Worm (Caenorhabditis elegans): Measurements from ENCODE around the gene C01G12.5.

DNA sequence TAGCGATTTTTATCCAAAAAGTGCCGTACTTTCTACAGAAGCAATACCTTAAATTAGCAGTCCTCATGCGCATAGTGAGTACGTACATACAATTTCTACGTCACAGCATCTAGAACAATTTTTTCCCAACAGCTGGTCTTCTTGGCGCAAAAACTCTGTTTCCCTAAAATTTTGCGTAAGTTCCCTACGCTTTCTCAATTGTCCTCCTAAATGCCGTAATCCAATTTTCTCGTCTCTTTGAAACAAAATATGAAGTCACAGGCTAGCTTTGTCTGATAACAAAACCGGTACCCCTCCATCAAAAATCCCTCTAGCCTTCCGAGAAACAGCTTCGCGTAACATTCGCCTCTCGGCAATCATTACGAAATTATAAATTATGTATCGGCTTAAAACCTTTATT lies 45.5 kb upstream of the C01G12.5 start, which contains the start of gene C38C6.3:
- TF ChIP-seq B0261.1 (tag; optimal IDR thresholded peaks at IDR 0.05) (no peak), sea-2 (GFP tag; IDR thresholded peaks at IDR 0.05) (no peak), akir-1 (GFP tag; optimal IDR thresholded peaks at IDR 0.05) (no peak), lsl-1 (GFP tag; optimal IDR thresholded peaks at IDR 0.05) (no peak), K11D2.4 (GFP tag; IDR thresholded peaks at IDR 0.05) (no peak), C17E4.6 (GFP tag; IDR thresholded peaks at IDR 0.05) (no peak), snpc-4 (GFP tag; optimal IDR thresholded peaks at IDR 0.05) (no peak), snpc-4 (tag; optimal IDR thresholded peaks at IDR 0.05) (no peak), ceh-58 (GFP tag; IDR thresholded peaks at IDR 0.05) (no peak), madf-8 (GFP tag; conservative IDR thresholded peaks at IDR 0.05) (no peak), snpc-1.1 (tag; optimal IDR thresholded peaks at IDR 0.05; ENCODE audit: insufficient read depth) (no peak), F33H1.4 (GFP tag; IDR thresholded peaks at IDR 0.05) (no peak), lin-40 (tag; optimal IDR thresholded peaks at IDR 0.05) (no peak), Y79H2A.3 (GFP tag; conservative IDR thresholded peaks at IDR 0.05) (no peak)

Measured in whole organism, young adult.